Worm (Caenorhabditis elegans): ENCODE data around the gene gpa-1.

- TF ChIP-seq snpc-4 (GFP tag; optimal IDR thresholded peaks at IDR 0.05): no peak
- TF ChIP-seq snpc-4 (tag; optimal IDR thresholded peaks at IDR 0.05): no peak
- TF ChIP-seq mcd-1 (GFP tag; IDR thresholded peaks at IDR 0.05): no peak
- TF ChIP-seq F52B5.7 (tag; optimal IDR thresholded peaks at IDR 0.05): no peak
- TF ChIP-seq gei-17 (GFP tag; optimal IDR thresholded peaks at IDR 0.05): no peak
- TF ChIP-seq ama-1 (optimal IDR thresholded peaks at IDR 0.05): no peak
- no peak for TF ChIP-seq ama-1 (GFP tag; optimal IDR thresholded peaks at IDR 0.05)
Observed at ce11 chrV:11161791-11162190, 15.7 kb downstream of the gpa-1 start, which contains the start of gene srg-41.
